Fruit fly (Drosophila melanogaster): ENCODE results near the gene CG10877.

CG10877 gene

DNA sequence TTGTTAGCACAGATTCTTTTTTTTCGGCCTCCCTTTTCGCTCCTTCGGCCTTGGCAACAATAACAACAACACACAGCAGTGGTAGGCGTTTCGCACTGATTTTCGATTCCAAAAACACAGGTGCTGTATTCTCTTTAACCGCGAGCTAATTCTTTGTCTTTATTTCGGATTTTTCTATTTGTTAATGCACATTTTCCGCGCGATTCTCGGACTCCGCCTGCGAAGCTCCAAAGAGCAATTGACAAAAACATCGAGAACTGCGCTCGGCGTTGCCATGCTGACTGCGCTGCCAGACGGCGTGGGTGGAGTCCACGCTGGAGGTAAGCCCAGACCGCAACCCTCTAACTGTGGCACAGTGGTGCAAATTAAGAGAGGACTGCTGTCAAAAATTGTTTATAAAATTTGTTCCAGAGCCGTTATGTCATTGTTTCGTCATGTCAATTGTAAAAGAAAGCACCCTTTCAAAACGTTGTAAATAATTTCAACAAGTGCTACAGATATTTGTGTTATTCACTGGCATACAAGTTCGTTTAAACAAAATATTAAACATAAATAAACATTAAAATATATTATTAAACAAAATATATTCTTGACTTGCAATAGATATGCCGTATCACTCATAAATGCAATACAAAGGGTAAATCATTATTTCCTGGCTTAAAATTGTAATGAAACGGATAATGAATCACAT, 6.3 kb downstream of the CG10877 start, which contains the start of the genes DPCoAC and CG5180 (continued):
- TF ChIP-seq repo (GFP tag; optimal IDR thresholded peaks at IDR 0.05) = peak; percentile 44
- peak; percentile 48 for TF ChIP-seq knrl (GFP tag; IDR thresholded peaks at IDR 0.05; ENCODE audit: partially characterized antibody)
- peak; percentile 50 for TF ChIP-seq CG17829 (tag; optimal IDR thresholded peaks at IDR 0.05)
- no peak for TF ChIP-seq da (GFP tag; optimal IDR thresholded peaks at IDR 0.05)
- no peak for TF ChIP-seq sc (optimal IDR thresholded peaks at IDR 0.05)
- TF ChIP-seq sc (GFP tag; optimal IDR thresholded peaks at IDR 0.05) = no peak
- TF ChIP-seq CG10209 (GFP tag; optimal IDR thresholded peaks at IDR 0.05) = peak; percentile 28
- peak; percentile 19 for TF ChIP-seq Side (GFP tag; optimal IDR thresholded peaks at IDR 0.05)
- TF ChIP-seq ken (GFP tag; IDR thresholded peaks at IDR 0.05) = peak; percentile 75
- no peak for TF ChIP-seq CG4328 (GFP tag; optimal IDR thresholded peaks at IDR 0.05)
- peak; percentile 68 for TF ChIP-seq lab (GFP tag; optimal IDR thresholded peaks at IDR 0.05)
- peak; percentile 69 for TF ChIP-seq Hmr (GFP tag; optimal IDR thresholded peaks at IDR 0.05)
- TF ChIP-seq CG11093 (GFP tag; IDR thresholded peaks at IDR 0.05) = peak; percentile 55; the same call in 1 of the 3 replicates
- peak; percentile 5 for TF ChIP-seq kay (GFP tag; optimal IDR thresholded peaks at IDR 0.05)
- TF ChIP-seq CG31224 (GFP tag; IDR thresholded peaks at IDR 0.05) = peak; percentile 40
- peak; percentile 93 for TF ChIP-seq slbo (GFP tag; IDR thresholded peaks at IDR 0.05)
- TF ChIP-seq lola (GFP tag; optimal IDR thresholded peaks at IDR 0.05) = peak in 1 of 3 experiments; percentile 58
- TF ChIP-seq Myb (GFP tag; optimal IDR thresholded peaks at IDR 0.05) = peak; percentile 73
- peak; percentile 60 for TF ChIP-seq Mad (GFP tag; optimal IDR thresholded peaks at IDR 0.05)
- no peak for TF ChIP-seq cato (GFP tag; optimal IDR thresholded peaks at IDR 0.05; ENCODE audit: borderline replicate concordance)
- 0 out of 2 replicates have a peak, but pooled peaks have one; percentile 43 for TF ChIP-seq CG11696 (GFP tag; IDR thresholded peaks at IDR 0.05)
- peak; percentile 57 for TF ChIP-seq CG6854 (GFP tag; optimal IDR thresholded peaks at IDR 0.05)
- peak; percentile 1 for TF ChIP-seq CG18476 (GFP tag; optimal IDR thresholded peaks at IDR 0.05)
- peak; percentile 60 for TF ChIP-seq grau (tag; optimal IDR thresholded peaks at IDR 0.05)
- TF ChIP-seq Aef1 (GFP tag; IDR thresholded peaks at IDR 0.05) = peak; percentile 78
- TF ChIP-seq lbe (GFP tag; optimal IDR thresholded peaks at IDR 0.05) = peak; percentile 22
- no peak for TF ChIP-seq CG2202 (tag; optimal IDR thresholded peaks at IDR 0.05)
- TF ChIP-seq Six4 (GFP tag; optimal IDR thresholded peaks at IDR 0.05) = peak; percentile 60
- TF ChIP-seq sqz (GFP tag; optimal IDR thresholded peaks at IDR 0.05) = no peak
- TF ChIP-seq HLH4C (GFP tag; IDR thresholded peaks at IDR 0.05; ENCODE audit: partially characterized antibody) = no peak
- TF ChIP-seq nerfin-1 (tag; optimal IDR thresholded peaks at IDR 0.05) = peak; percentile 14
- TF ChIP-seq CG16815 (GFP tag; optimal IDR thresholded peaks at IDR 0.05) = peak; percentile 41
- TF ChIP-seq Fer3 (tag; optimal IDR thresholded peaks at IDR 0.05) = peak; percentile 54
- TF ChIP-seq Sry-β (GFP tag; optimal IDR thresholded peaks at IDR 0.05) = peak; percentile 12
- TF ChIP-seq dmrt11E (tag; optimal IDR thresholded peaks at IDR 0.05) = peak; percentile 22
- peak; percentile 69 for TF ChIP-seq CG33213 (GFP tag; optimal IDR thresholded peaks at IDR 0.05)
- no peak for TF ChIP-seq insv (GFP tag; optimal IDR thresholded peaks at IDR 0.05)
- TF ChIP-seq so (GFP tag; IDR thresholded peaks at IDR 0.05) = peak; percentile 53; the same call in 1 of the 3 replicates
- peak; percentile 77 for TF ChIP-seq jumu (GFP tag; optimal IDR thresholded peaks at IDR 0.05)
- TF ChIP-seq Mrtf (GFP tag; IDR thresholded peaks at IDR 0.05) = peak; percentile 71; the same call in 2 of the 3 replicates
- TF ChIP-seq CrebB (tag; optimal IDR thresholded peaks at IDR 0.05) = peak; percentile 58
- TF ChIP-seq Abd-B (GFP tag; optimal IDR thresholded peaks at IDR 0.05) = peak; percentile 61
- TF ChIP-seq Sin3A (optimal IDR thresholded peaks at IDR 0.05) = peak; percentile 44
- TF ChIP-seq ci (GFP tag; IDR thresholded peaks at IDR 0.05) = peak; percentile 76
- TF ChIP-seq fd102C (GFP tag; optimal IDR thresholded peaks at IDR 0.05) = no peak
- peak; percentile 68 for TF ChIP-seq CG10366 (GFP tag; IDR thresholded peaks at IDR 0.05)
- TF ChIP-seq p53 (GFP tag; optimal IDR thresholded peaks at IDR 0.05) = peak; percentile 6
- TF ChIP-seq HLH54F (GFP tag; optimal IDR thresholded peaks at IDR 0.05) = peak; percentile 64
- TF ChIP-seq CG11504 (tag; optimal IDR thresholded peaks at IDR 0.05) = peak; percentile 66
